Worm (Caenorhabditis elegans): Measurements from ENCODE around the gene ZK1127.13.

Gene ZK1127.13

DNA sequence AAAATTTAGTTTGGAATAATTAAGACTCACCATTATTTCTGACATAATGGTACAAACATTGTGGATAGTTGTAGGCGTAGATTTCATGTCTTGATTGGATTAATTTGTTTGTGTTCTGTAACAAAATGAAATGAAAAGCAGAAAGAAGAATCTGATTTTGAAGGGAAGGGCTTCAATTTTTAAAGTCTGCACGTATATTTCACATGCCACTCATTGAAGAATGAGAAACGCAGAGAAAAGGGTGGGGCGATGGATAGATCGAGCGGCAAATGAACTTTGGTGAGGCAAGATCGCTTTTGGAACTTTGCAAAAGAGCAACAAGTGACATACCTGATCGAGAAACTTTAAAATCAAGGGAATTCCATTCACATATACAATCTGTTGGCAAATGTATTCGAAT, 49.2 kb downstream of the ZK1127.13 start:
- TF ChIP-seq sptf-1 (tag; optimal IDR thresholded peaks at IDR 0.05) (no peak), nhr-12 (tag; optimal IDR thresholded peaks at IDR 0.05) (no peak), cnd-1 (tag; optimal IDR thresholded peaks at IDR 0.05) (no peak), ztf-11 (tag; optimal IDR thresholded peaks at IDR 0.05) (no peak), lin-32 (GFP tag; optimal IDR thresholded peaks at IDR 0.05) (no peak), lin-13 (tag; optimal IDR thresholded peaks at IDR 0.05) (no peak), sem-2 (GFP tag; optimal IDR thresholded peaks at IDR 0.05) (no peak), mep-1 (tag; optimal IDR thresholded peaks at IDR 0.05) (no peak), ham-2 (GFP tag; optimal IDR thresholded peaks at IDR 0.05) (no peak), nhr-2 (tag; optimal IDR thresholded peaks at IDR 0.05) (no peak), mls-2 (tag; optimal IDR thresholded peaks at IDR 0.05) (no peak), ceh-39 (tag; optimal IDR thresholded peaks at IDR 0.05) (no peak), hlh-1 (tag; optimal IDR thresholded peaks at IDR 0.05) (no peak), elt-3 (tag; optimal IDR thresholded peaks at IDR 0.05) (no peak), unc-120 (tag; optimal IDR thresholded peaks at IDR 0.05; ENCODE audit: poor library complexity, severe bottlenecking) (no peak)

DNA sequence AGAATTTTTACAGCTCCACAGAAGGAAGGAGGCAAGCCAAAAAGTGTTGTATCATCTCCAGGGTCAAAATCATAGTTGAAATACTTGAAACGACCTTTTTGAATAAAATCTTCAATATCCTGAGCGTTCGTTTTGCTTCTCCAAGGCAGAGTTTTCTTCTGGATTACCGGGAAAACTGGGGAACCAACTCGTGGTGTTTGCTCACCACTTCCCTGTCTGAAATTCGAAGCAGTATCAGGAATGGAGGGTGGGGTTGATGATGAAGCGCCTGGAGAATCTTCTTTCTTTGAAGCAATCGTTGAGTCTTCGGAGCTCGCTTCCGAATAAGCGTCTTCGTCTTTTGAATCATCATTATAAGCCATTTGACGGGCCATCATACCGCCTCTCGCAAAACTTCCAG, 50.0 kb downstream of the ZK1127.13 start:
- TF ChIP-seq elt-3 (tag; optimal IDR thresholded peaks at IDR 0.05) (no peak), sptf-1 (tag; optimal IDR thresholded peaks at IDR 0.05) (no peak), mls-2 (tag; optimal IDR thresholded peaks at IDR 0.05) (no peak), drap-1 (GFP tag; optimal IDR thresholded peaks at IDR 0.05) (no peak), ztf-11 (tag; optimal IDR thresholded peaks at IDR 0.05) (no peak), hlh-1 (tag; optimal IDR thresholded peaks at IDR 0.05) (no peak), ceh-39 (tag; optimal IDR thresholded peaks at IDR 0.05) (no peak), sem-2 (GFP tag; optimal IDR thresholded peaks at IDR 0.05) (no peak), lin-13 (tag; optimal IDR thresholded peaks at IDR 0.05) (no peak), nhr-237 (tag; optimal IDR thresholded peaks at IDR 0.05) (no peak), elt-1 (tag; optimal IDR thresholded peaks at IDR 0.05; ENCODE audit: borderline replicate concordance, insufficient read depth) (no peak), nhr-76 (tag; optimal IDR thresholded peaks at IDR 0.05) (no peak)
